Worm (Caenorhabditis elegans) whole organism, young adult: Measurements from ENCODE around the gene cex-1.

Experiments
- B0261.1 ChIP-seq: sonication (generic microtip); optimal IDR thresholded peaks from 2 replicates; lab custom pipeline; 2016; ENCODE audit warnings: mild to moderate bottlenecking, missing genetic modification characterization, moderate library complexity, missing compliant biosample characterization
- C06A6.2 ChIP-seq: fragments of 200-800 bp; sonication (Bioruptor generic); conservative IDR thresholded peaks from 2 replicates; pipeline ENCODE4 v1.3.6; 2022; ENCODE audit warnings: missing genetic modification characterization, missing compliant biosample characterization
- F23B12.7 ChIP-seq: sonication (generic microtip); optimal IDR thresholded peaks from 2 replicates; lab custom pipeline; 2017; ENCODE audit warnings: missing genetic modification characterization, mild to moderate bottlenecking, missing compliant biosample characterization, antibody characterized with exemption, moderate library complexity; ENCODE audit not compliant: insufficient read depth
- F57A8.1 ChIP-seq: fragments of 200-800 bp; sonication (Bioruptor generic); optimal IDR thresholded peaks from 2 replicates; lab custom pipeline; 2018; ENCODE audit warnings: mild to moderate bottlenecking, missing genetic modification characterization, moderate library complexity, missing compliant biosample characterization
- F57C9.4 ChIP-seq: sonication (generic microtip); optimal IDR thresholded peaks from 2 replicates; lab custom pipeline; 2017; ENCODE audit warnings: mild to moderate bottlenecking, missing genetic modification characterization, missing compliant biosample characterization
- K11D2.4 ChIP-seq: fragments of 200-800 bp; sonication (Bioruptor generic); IDR thresholded peaks from 2 replicates; pipeline ENCODE4 v1.3.6; 2022; ENCODE audit warnings: missing genetic modification reagents, missing genetic modification characterization, missing compliant biosample characterization
- T07F8.4 ChIP-seq: sonication (generic microtip); optimal IDR thresholded peaks from 2 replicates; lab custom pipeline; 2016; ENCODE audit warnings: mild to moderate bottlenecking, missing genetic modification characterization, moderate library complexity, missing compliant biosample characterization
- Y79H2A.3 ChIP-seq: fragments of 200-800 bp; sonication (Bioruptor generic); conservative IDR thresholded peaks from 2 replicates; pipeline ENCODE4 v1.3.6; 2022; ENCODE audit warnings: missing genetic modification reagents, missing genetic modification characterization, missing compliant biosample characterization
- Y95B8A.8 ChIP-seq: fragments of 200-800 bp; sonication (Bioruptor generic); IDR thresholded peaks from 2 replicates; pipeline ENCODE4 v1.3.6; 2022; ENCODE audit warnings: missing genetic modification reagents, missing genetic modification characterization, missing compliant biosample characterization
- akir-1 ChIP-seq: fragments of 200-800 bp; sonication (Bioruptor generic); optimal IDR thresholded peaks from 2 replicates; lab custom pipeline; 2018; ENCODE audit warnings: mild to moderate bottlenecking, missing genetic modification characterization, moderate library complexity, missing compliant biosample characterization
- ama-1 ChIP-seq, 3 experiments: fragments of 150-350 bp in 1 of 3; sonication (generic microtip) in 2 of 3; optimal IDR thresholded peaks; 2 replicates each; lab custom pipeline; 2014 to 2018; ENCODE audit warnings: missing biosample characterization in 2 of 3, missing genetic modification characterization in 2 of 3, missing genetic modification reagents in 2 of 3
- atf-7 ChIP-seq: sonication (generic microtip); optimal IDR thresholded peaks from 2 replicates; lab custom pipeline; 2017; ENCODE audit warnings: mild to moderate bottlenecking, missing genetic modification characterization, missing compliant biosample characterization
- attf-3 ChIP-seq: fragments of 200-800 bp; sonication (Bioruptor generic); conservative IDR thresholded peaks from 2 replicates; pipeline ENCODE4 v1.3.6; 2022; ENCODE audit warnings: missing genetic modification reagents, missing genetic modification characterization, missing compliant biosample characterization
- attf-5 ChIP-seq: fragments of 200-800 bp; sonication (Bioruptor generic); optimal IDR thresholded peaks from 2 replicates; lab custom pipeline; 2018; ENCODE audit warnings: mild to moderate bottlenecking, missing genetic modification characterization, missing compliant biosample characterization
- ccch-3 ChIP-seq: fragments of 200-800 bp; sonication (Bioruptor generic); optimal IDR thresholded peaks from 2 replicates; lab custom pipeline; 2018; ENCODE audit warnings: mild to moderate bottlenecking, missing genetic modification characterization, missing compliant biosample characterization
- cebp-1 ChIP-seq, 2 experiments: fragments of 200-800 bp in 1 of 2; sonication (Bioruptor generic) in 1 of 2; sonication (generic microtip) in 1 of 2; IDR thresholded peaks in 1 of 2; optimal IDR thresholded peaks in 1 of 2; 2 replicates each; pipeline versions ENCODE4 v1.3.6 to Lab custom; 2017 to 2022; ENCODE audit warnings: missing compliant biosample characterization in 2 of 2, missing genetic modification characterization in 2 of 2, mild to moderate bottlenecking in 1 of 2, missing genetic modification reagents in 1 of 2, moderate library complexity in 1 of 2
- cebp-2 ChIP-seq: fragments of 200-800 bp; sonication (Bioruptor generic); IDR thresholded peaks from 2 replicates; pipeline ENCODE4 v1.3.6; 2022; ENCODE audit warnings: missing genetic modification characterization, missing compliant biosample characterization
- efl-1 ChIP-seq: fragments of 150-350 bp; optimal IDR thresholded peaks from 2 replicates; lab custom pipeline; 2014; ENCODE audit warnings: missing biosample characterization, missing genetic modification reagents, missing genetic modification characterization
- him-1 ChIP-seq: sonication (generic microtip); optimal IDR thresholded peaks from 2 replicates; lab custom pipeline; 2016; ENCODE audit warnings: missing genotype, missing genetic modification reagents, missing genetic modification characterization, missing compliant biosample characterization
- hlh-26 ChIP-seq: fragments of 200-800 bp; sonication (Bioruptor generic); conservative IDR thresholded peaks from 2 replicates; pipeline ENCODE4 v1.3.6; 2022; ENCODE audit warnings: missing genetic modification reagents, missing genetic modification characterization, missing compliant biosample characterization
- let-526 ChIP-seq: fragments of 200-800 bp; sonication (Bioruptor generic); IDR thresholded peaks from 2 replicates; pipeline ENCODE4 v1.3.6; 2022; ENCODE audit warnings: missing genetic modification reagents, missing genetic modification characterization, missing compliant biosample characterization
- lin-35 ChIP-seq, 3 experiments: fragments of 150-350 bp in 2 of 3; sonication (generic microtip) in 1 of 3; optimal IDR thresholded peaks; 2 replicates each; lab custom pipeline; 2014 to 2018; ENCODE audit warnings: missing biosample characterization in 3 of 3, missing genetic modification characterization in 3 of 3, missing genetic modification reagents in 3 of 3
- lin-54 ChIP-seq: fragments of 200-800 bp; sonication (Bioruptor generic); optimal IDR thresholded peaks from 2 replicates; lab custom pipeline; 2018; ENCODE audit warnings: mild to moderate bottlenecking, missing genetic modification characterization, missing compliant biosample characterization
- madf-10 ChIP-seq: sonication (generic microtip); optimal IDR thresholded peaks from 2 replicates; lab custom pipeline; 2016; ENCODE audit warnings: mild to moderate bottlenecking, missing genetic modification characterization, missing compliant biosample characterization
- madf-8 ChIP-seq: fragments of 200-800 bp; sonication (Bioruptor generic); conservative IDR thresholded peaks from 2 replicates; pipeline ENCODE4 v1.3.6; 2022; ENCODE audit warnings: missing genetic modification reagents, missing genetic modification characterization, missing compliant biosample characterization
- mel-28 ChIP-seq: sonication (generic microtip); optimal IDR thresholded peaks from 2 replicates; lab custom pipeline; 2016; ENCODE audit warnings: borderline replicate concordance, mild to moderate bottlenecking, missing genetic modification characterization, missing compliant biosample characterization
- mes-4 ChIP-seq: sonication (generic microtip); optimal IDR thresholded peaks from 2 replicates; lab custom pipeline; 2016; ENCODE audit warnings: missing genotype, missing genetic modification characterization, missing compliant biosample characterization
- nfya-1 ChIP-seq: sonication (generic microtip); optimal IDR thresholded peaks from 2 replicates; lab custom pipeline; 2017; ENCODE audit warnings: antibody characterized with exemption, missing compliant biosample characterization, missing genetic modification characterization, borderline replicate concordance; ENCODE audit not compliant: insufficient read depth
- nfya-2 ChIP-seq: fragments of 200-800 bp; sonication (Bioruptor generic); IDR thresholded peaks from 2 replicates; pipeline ENCODE4 v1.3.6; 2022; ENCODE audit warnings: missing genetic modification reagents, missing genetic modification characterization, missing compliant biosample characterization
- nhr-27 ChIP-seq: fragments of 200-800 bp; sonication (Bioruptor generic); optimal IDR thresholded peaks from 2 replicates; lab custom pipeline; 2018; ENCODE audit warnings: mild to moderate bottlenecking, missing genetic modification characterization, moderate library complexity, missing compliant biosample characterization
- rcor-1 ChIP-seq: fragments of 200-800 bp; sonication (Bioruptor generic); IDR thresholded peaks from 2 replicates; pipeline ENCODE4 v1.3.6; 2022; ENCODE audit warnings: missing genetic modification reagents, missing genetic modification characterization, missing compliant biosample characterization
- snpc-1.3 ChIP-seq: sonication (generic microtip); optimal IDR thresholded peaks from 2 replicates; lab custom pipeline; 2017; ENCODE audit warnings: missing genetic modification characterization, mild to moderate bottlenecking, missing compliant biosample characterization, antibody characterized with exemption, moderate library complexity, missing genotype, missing genetic modification reagents; ENCODE audit not compliant: insufficient read depth
- tlf-1 ChIP-seq: fragments of 200-800 bp; sonication (Bioruptor generic); optimal IDR thresholded peaks from 2 replicates; lab custom pipeline; 2018; ENCODE audit warnings: mild to moderate bottlenecking, missing genetic modification characterization, missing compliant biosample characterization
- xnd-1 ChIP-seq: sonication (generic microtip); optimal IDR thresholded peaks from 2 replicates; lab custom pipeline; 2016; ENCODE audit warnings: missing genotype, missing genetic modification reagents, missing genetic modification characterization, missing compliant biosample characterization
- zim-3 ChIP-seq: sonication (generic microtip); optimal IDR thresholded peaks from 2 replicates; lab custom pipeline; 2017; ENCODE audit warnings: mild to moderate bottlenecking, missing genetic modification characterization, moderate library complexity, missing compliant biosample characterization
- ztf-22 ChIP-seq: fragments of 200-800 bp; sonication (Bioruptor generic); optimal IDR thresholded peaks from 2 replicates; lab custom pipeline; 2018; ENCODE audit warnings: mild to moderate bottlenecking, missing genetic modification characterization, moderate library complexity, missing compliant biosample characterization
- ztf-25 ChIP-seq: fragments of 200-800 bp; sonication (Bioruptor generic); IDR thresholded peaks from 2 replicates; pipeline ENCODE4 v1.3.6; 2022; ENCODE audit warnings: missing genetic modification reagents, missing genetic modification characterization, missing compliant biosample characterization

The cex-1 gene

ce11 chrII:5474946-5475345, 27.5 kb downstream of the cex-1 start, which contains the start of gene ilcr-2:
Gene ilcr-2, plus strand, starts transcription at chrII:5475246.
- TF ChIP-seq ztf-25 (no peak), F23B12.7 (tag; lab: Kevin White, UChicago) (no peak), K11D2.4 (GFP tag; lab: Robert Waterston, UW) (no peak), cebp-2 (GFP tag; lab: Robert Waterston, UW) (no peak), hlh-26 (GFP tag; lab: Robert Waterston, UW) (no peak), let-526 (no peak), nhr-27 (tag; lab: Kevin White, UChicago) (no peak), attf-5 (GFP tag; lab: Kevin White, UChicago) (no peak), cebp-1 (GFP tag; IDR thresholded peaks at IDR 0.05; lab: Robert Waterston, UW) (no peak), cebp-1 (tag; optimal IDR thresholded peaks at IDR 0.05; lab: Kevin White, UChicago) (no peak), nfya-2 (GFP tag; lab: Robert Waterston, UW) (no peak), Y95B8A.8 (GFP tag; lab: Robert Waterston, UW) (no peak), ccch-3 (no peak), lin-35 (GFP tag; optimal IDR thresholded peaks at IDR 0.05; lab: Kevin White, UChicago) (no peak), akir-1 (GFP tag; lab: Kevin White, UChicago) (no peak), attf-3 (GFP tag; lab: Robert Waterston, UW) (no peak), madf-8 (GFP tag; lab: Robert Waterston, UW) (no peak), tlf-1 (GFP tag; lab: Kevin White, UChicago) (no peak), rcor-1 (GFP tag; lab: Robert Waterston, UW) (no peak), him-1 (tag; lab: Kevin White, UChicago) (no peak)

- TF ChIP-seq C06A6.2 (GFP tag; lab: Robert Waterston, UW) (no peak), ama-1 (optimal IDR thresholded peaks at IDR 0.05; lab: Kevin White, UChicago) (no peak), ama-1 (GFP tag; optimal IDR thresholded peaks at IDR 0.05; lab: Kevin White, UChicago) (no peak), mes-4 (tag; lab: Kevin White, UChicago) (no peak), let-526 (no peak), B0261.1 (tag; lab: Kevin White, UChicago) (no peak), mel-28 (no peak), lin-54 (GFP tag; lab: Kevin White, UChicago) (no peak), F57A8.1 (GFP tag; lab: Kevin White, UChicago) (no peak), madf-10 (tag; lab: Kevin White, UChicago) (no peak), atf-7 (no peak)
Observed at ce11 chrII:5478318-5478717, 30.8 kb downstream of the cex-1 start, which contains the start of gene F56D1.1. Gene F56D1.1, plus strand, starts transcription at chrII:5478618.

ce11 chrII:5481982-5482381, 34.5 kb downstream of the cex-1 start, which contains the start of gene cal-8:
Gene cal-8, minus strand, starts transcription at chrII:5482041.
- no peak for TF ChIP-seq ccch-3
- no peak for TF ChIP-seq let-526
- TF ChIP-seq zim-3 (tag; lab: Kevin White, UChicago): no peak
- TF ChIP-seq F57C9.4 (tag; lab: Kevin White, UChicago): no peak
- no peak for TF ChIP-seq Y95B8A.8 (GFP tag; lab: Robert Waterston, UW)
- no peak for TF ChIP-seq T07F8.4 (tag; lab: Kevin White, UChicago)
- no peak for TF ChIP-seq K11D2.4 (GFP tag; lab: Robert Waterston, UW)
- no peak for TF ChIP-seq nfya-1
- no peak for TF ChIP-seq B0261.1 (tag; lab: Kevin White, UChicago)
- no peak for TF ChIP-seq ztf-22 (GFP tag; lab: Kevin White, UChicago)
- no peak for TF ChIP-seq Y79H2A.3 (GFP tag; lab: Robert Waterston, UW)
- TF ChIP-seq snpc-1.3: no peak
- TF ChIP-seq efl-1 (GFP tag; lab: Kevin White, UChicago): no peak
- TF ChIP-seq xnd-1 (tag; lab: Kevin White, UChicago): no peak
- TF ChIP-seq atf-7: no peak
